Worm (Caenorhabditis elegans) whole organism, L2 larva: Measurements from ENCODE around the gene R09A8.9.

Experiments used
- C34F6.9 ChIP-seq: fragments of 150-350 bp; optimal IDR thresholded peaks from 2 replicates; lab custom pipeline; 2014; ENCODE audit warnings: missing biosample characterization, missing genetic modification characterization
- F13H6.1 ChIP-seq: sonication (generic microtip); optimal IDR thresholded peaks from 2 replicates; lab custom pipeline; 2016; ENCODE audit warnings: missing genetic modification characterization, missing compliant biosample characterization
- R02D3.7 ChIP-seq: fragments of 150-350 bp; optimal IDR thresholded peaks from 2 replicates; lab custom pipeline; 2014; ENCODE audit warnings: missing biosample characterization, missing genetic modification characterization
- aly-2 ChIP-seq: fragments of 150-350 bp; optimal IDR thresholded peaks from 2 replicates; lab custom pipeline; 2014; ENCODE audit warnings: missing biosample characterization, missing genetic modification characterization
- ama-1 ChIP-seq: fragments of 150-350 bp; optimal IDR thresholded peaks from 2 replicates; lab custom pipeline; 2018; ENCODE audit warnings: inconsistent platforms
- blmp-1 ChIP-seq: sonication (generic microtip); optimal IDR thresholded peaks from 2 replicates; lab custom pipeline; 2017; ENCODE audit warnings: missing genetic modification characterization, mild to moderate bottlenecking, missing compliant biosample characterization, antibody characterized with exemption, moderate library complexity; ENCODE audit not compliant: insufficient read depth
- crh-2 ChIP-seq: sonication (generic microtip); optimal IDR thresholded peaks from 2 replicates; lab custom pipeline; 2017; ENCODE audit warnings: missing biosample characterization, missing genetic modification characterization
- dmd-4 ChIP-seq: sonication (generic microtip); optimal IDR thresholded peaks from 2 replicates; lab custom pipeline; 2017; ENCODE audit warnings: missing biosample characterization, missing genetic modification characterization
- egl-27 ChIP-seq: sonication (generic microtip); optimal IDR thresholded peaks from 3 replicates; lab custom pipeline; 2017; ENCODE audit warnings: missing biosample characterization, missing genetic modification reagents, missing genetic modification characterization
- elt-1 ChIP-seq: fragments of 150-350 bp; optimal IDR thresholded peaks from 2 replicates; lab custom pipeline; 2014; ENCODE audit warnings: missing biosample characterization, missing genetic modification characterization
- elt-3 ChIP-seq: sonication (generic microtip); optimal IDR thresholded peaks from 2 replicates; lab custom pipeline; 2017; ENCODE audit warnings: missing biosample characterization, missing genetic modification characterization
- fos-1 ChIP-seq: fragments of 150-350 bp; optimal IDR thresholded peaks from 2 replicates; lab custom pipeline; 2014; ENCODE audit warnings: missing biosample characterization, missing genetic modification characterization
- gmeb-1 ChIP-seq: fragments of 150-350 bp; optimal IDR thresholded peaks from 2 replicates; lab custom pipeline; 2014; ENCODE audit warnings: missing biosample characterization, missing genetic modification characterization
- lin-11 ChIP-seq: fragments of 150-350 bp; sonication (generic microtip); optimal IDR thresholded peaks from 2 replicates; lab custom pipeline; 2014; ENCODE audit warnings: missing biosample characterization, missing genetic modification characterization, inconsistent platforms, mixed read lengths
- lin-13 ChIP-seq: fragments of 150-350 bp; optimal IDR thresholded peaks from 2 replicates; lab custom pipeline; 2014; ENCODE audit warnings: missing biosample characterization, missing genetic modification reagents, missing genetic modification characterization
- lin-39 ChIP-seq: fragments of 150-350 bp; optimal IDR thresholded peaks from 2 replicates; lab custom pipeline; 2014; ENCODE audit warnings: missing biosample characterization, missing genetic modification reagents, missing genetic modification characterization
- lsy-2 ChIP-seq, 2 experiments: fragments of 150-350 bp in 1 of 2; sonication (generic microtip) in 1 of 2; optimal IDR thresholded peaks; 2 replicates each; lab custom pipeline; 2014 to 2017; ENCODE audit warnings: missing biosample characterization in 2 of 2, missing genetic modification characterization in 2 of 2
- mab-5 ChIP-seq: fragments of 150-350 bp; optimal IDR thresholded peaks from 2 replicates; lab custom pipeline; 2014; ENCODE audit warnings: missing biosample characterization, missing genetic modification characterization
- mbf-1 ChIP-seq: sonication (generic microtip); optimal IDR thresholded peaks from 2 replicates; lab custom pipeline; 2017; ENCODE audit warnings: missing biosample characterization, missing genetic modification characterization
- nhr-12 ChIP-seq: fragments of 150-350 bp; optimal IDR thresholded peaks from 2 replicates; lab custom pipeline; 2014; ENCODE audit warnings: missing biosample characterization, missing genetic modification characterization
- nhr-129 ChIP-seq: fragments of 150-350 bp; optimal IDR thresholded peaks from 2 replicates; lab custom pipeline; 2014; ENCODE audit warnings: missing biosample characterization, missing genetic modification characterization
- nhr-23 ChIP-seq: fragments of 150-350 bp; optimal IDR thresholded peaks from 2 replicates; lab custom pipeline; 2014; ENCODE audit warnings: missing biosample characterization, missing genetic modification reagents, missing genetic modification characterization
- nhr-237 ChIP-seq: fragments of 150-350 bp; optimal IDR thresholded peaks from 2 replicates; lab custom pipeline; 2014; ENCODE audit warnings: missing biosample characterization, missing genetic modification characterization
- nhr-25 ChIP-seq: fragments of 150-350 bp; sonication (generic microtip); optimal IDR thresholded peaks from 3 replicates; lab custom pipeline; 2014; ENCODE audit warnings: missing biosample characterization, missing genetic modification characterization
- nhr-6 ChIP-seq: fragments of 150-350 bp; optimal IDR thresholded peaks from 2 replicates; lab custom pipeline; 2014; ENCODE audit warnings: missing biosample characterization, missing genetic modification characterization
- sem-4 ChIP-seq: fragments of 150-350 bp; optimal IDR thresholded peaks from 2 replicates; lab custom pipeline; 2014; ENCODE audit warnings: missing biosample characterization, missing genetic modification reagents, missing genetic modification characterization
- skn-1 ChIP-seq: sonication (generic microtip); optimal IDR thresholded peaks from 2 replicates; lab custom pipeline; 2017; ENCODE audit warnings: missing biosample characterization, missing genetic modification characterization
- sma-3 ChIP-seq: sonication (generic microtip); optimal IDR thresholded peaks from 2 replicates; lab custom pipeline; 2016; ENCODE audit warnings: missing genetic modification reagents, missing genetic modification characterization, missing compliant biosample characterization
- sma-9 ChIP-seq, 2 experiments: fragments of 150-350 bp in 1 of 2; sonication (generic microtip) in 1 of 2; optimal IDR thresholded peaks; 2 replicates each; lab custom pipeline; 2014 to 2016; ENCODE audit warnings: missing genetic modification characterization in 2 of 2, mild to moderate bottlenecking in 1 of 2, missing biosample characterization in 1 of 2, missing compliant biosample characterization in 1 of 2, missing genetic modification reagents in 1 of 2, moderate library complexity in 1 of 2
- unc-55 ChIP-seq: fragments of 150-350 bp; sonication (generic microtip); optimal IDR thresholded peaks from 3 replicates; lab custom pipeline; 2014; ENCODE audit warnings: missing biosample characterization, missing genetic modification reagents, missing genetic modification characterization
- unc-62 ChIP-seq: fragments of 150-350 bp; optimal IDR thresholded peaks from 2 replicates; lab custom pipeline; 2014; ENCODE audit warnings: missing biosample characterization, missing genetic modification reagents, missing genetic modification characterization
- zag-1 ChIP-seq: fragments of 150-350 bp; optimal IDR thresholded peaks from 2 replicates; lab custom pipeline; 2014; ENCODE audit warnings: missing biosample characterization, missing genetic modification characterization

R09A8.9 gene

DNA sequence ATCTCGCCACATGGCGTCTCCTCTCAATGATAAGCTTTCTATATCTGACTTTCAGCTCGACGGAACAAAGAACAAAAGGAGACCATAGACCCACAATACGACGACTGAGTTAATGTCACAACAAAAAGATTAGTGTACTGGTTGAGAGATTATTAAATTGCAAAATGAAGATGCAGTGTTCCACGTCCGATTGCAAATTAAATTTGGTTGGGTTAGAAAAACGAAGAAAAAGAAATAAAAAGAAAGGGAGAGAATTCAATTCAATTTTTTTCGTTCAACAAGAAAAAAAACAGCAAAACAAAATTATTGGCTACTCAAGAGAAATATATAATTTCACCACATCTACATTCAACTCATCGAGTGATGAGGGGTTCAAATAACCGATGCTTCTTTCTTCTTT is 27.7 kb downstream of the R09A8.9 start:
- peak; percentile 9 for TF ChIP-seq F13H6.1
- TF ChIP-seq lsy-2 (tag; optimal IDR thresholded peaks at IDR 0.05; lab: Kevin White, UChicago), result no peak
- peak; percentile 9 for TF ChIP-seq C34F6.9 (tag; lab: Kevin White, UChicago)

- TF ChIP-seq lin-39 (tag; lab: Kevin White, UChicago) (no peak), ama-1 (lab: Kevin White, UChicago) (no peak), zag-1 (tag; lab: Kevin White, UChicago) (no peak), crh-2 (tag; lab: Kevin White, UChicago) (no peak)
- TF ChIP-seq, all 48 proteins: peak for 0
These were observed 28.9 kb downstream of the R09A8.9 start for ce11 chrX:12632657-12633056.

DNA sequence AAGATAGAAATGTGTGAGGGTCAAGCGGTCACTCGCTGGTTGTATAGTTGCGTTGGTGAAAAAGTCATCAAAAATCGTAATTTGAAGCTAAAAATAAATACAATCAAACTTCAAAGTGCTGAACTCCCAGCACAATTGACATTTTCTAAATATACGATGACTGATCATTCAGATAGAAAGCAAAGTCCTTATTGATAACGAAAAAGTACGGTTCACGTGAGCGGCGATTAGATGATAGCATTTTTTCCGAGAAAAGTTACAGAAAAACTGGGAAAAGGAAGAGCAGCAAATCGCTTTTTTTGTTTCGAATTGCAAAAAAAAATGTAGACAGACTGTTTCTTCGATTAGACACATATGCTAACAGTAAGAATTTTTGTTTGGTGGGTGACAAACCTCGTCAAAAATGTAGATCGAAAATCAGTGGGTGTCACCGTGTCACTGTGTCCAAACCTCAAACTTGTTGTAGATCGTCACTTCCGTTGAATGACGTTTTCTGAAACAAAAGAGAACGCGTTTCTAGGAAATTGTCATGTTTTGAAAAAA is 30.2 kb downstream of the R09A8.9 start, which contains the start of gene ivns-1:
ivns-1 (minus strand) TSS at position 493 of the 543 bp plus-strand sequence.
- TF ChIP-seq lin-11 (tag; lab: Kevin White, UChicago) (no peak), fos-1 (peak; percentile 35)
- TF ChIP-seq, all 48 proteins: peak for 1

ce11 chrX:12635010-12635409 is 31.3 kb downstream of the R09A8.9 start:
- TF ChIP-seq C34F6.9 (tag; lab: Kevin White, UChicago), result peak; percentile 54
- TF ChIP-seq R02D3.7, result no peak
- TF ChIP-seq lin-11 (tag; lab: Kevin White, UChicago), result no peak
- peak; percentile 34 for TF ChIP-seq F13H6.1
- peak; percentile 52 for TF ChIP-seq nhr-25 (tag; lab: Kevin White, UChicago)
- TF ChIP-seq dmd-4 (tag; lab: Kevin White, UChicago), result no peak
- no peak for TF ChIP-seq elt-3 (tag; lab: Kevin White, UChicago)
- peak; percentile 6 for TF ChIP-seq blmp-1 (tag; lab: Kevin White, UChicago)
- TF ChIP-seq sem-4 (tag; lab: Kevin White, UChicago), result no peak
- peak; percentile 73 for TF ChIP-seq fos-1
- TF ChIP-seq gmeb-1, result peak; percentile 67
- no peak for TF ChIP-seq mbf-1 (tag; lab: Kevin White, UChicago)
- peak; percentile 79 for TF ChIP-seq crh-2 (tag; lab: Kevin White, UChicago)
- no peak for TF ChIP-seq nhr-237 (tag; lab: Kevin White, UChicago)
- TF ChIP-seq zag-1 (tag; lab: Kevin White, UChicago), result no peak
- peak; percentile 59 for TF ChIP-seq sma-9 (GFP tag; optimal IDR thresholded peaks at IDR 0.05; lab: Kevin White, UChicago)
- TF ChIP-seq sma-9 (tag; optimal IDR thresholded peaks at IDR 0.05; lab: Kevin White, UChicago), result no peak
- peak in 1 of 2 experiments; percentile 63 for TF ChIP-seq lsy-2 (tag; optimal IDR thresholded peaks at IDR 0.05; lab: Kevin White, UChicago)
- TF ChIP-seq nhr-12, result no peak
- TF ChIP-seq aly-2 (tag; lab: Kevin White, UChicago), result no peak
- TF ChIP-seq nhr-6, result peak; percentile 40
- peak; percentile 49 for TF ChIP-seq sma-3
- peak; percentile 72 for TF ChIP-seq unc-55 (GFP tag; lab: Kevin White, UChicago)
- peak; percentile 81 for TF ChIP-seq nhr-129
- no peak for TF ChIP-seq elt-1
- no peak for TF ChIP-seq egl-27 (tag; lab: Kevin White, UChicago)
- peak; percentile 8 for TF ChIP-seq lin-13 (GFP tag; lab: Kevin White, UChicago)

ce11 chrX:12636242-12636641 is 32.5 kb downstream of the R09A8.9 start:
- TF ChIP-seq nhr-23 (no peak), nhr-12 (no peak), elt-3 (tag; lab: Kevin White, UChicago) (no peak), skn-1 (tag; lab: Kevin White, UChicago) (no peak), nhr-6 (no peak), blmp-1 (tag; lab: Kevin White, UChicago) (no peak), sem-4 (tag; lab: Kevin White, UChicago) (no peak), mab-5 (tag; lab: Kevin White, UChicago) (no peak), mbf-1 (tag; lab: Kevin White, UChicago) (no peak), unc-62 (GFP tag; lab: Kevin White, UChicago) (no peak)
- TF ChIP-seq, all 48 proteins: peak for 0
